Fruit fly (Drosophila melanogaster): ENCODE data around the gene nes.

Gene nes

DNA sequence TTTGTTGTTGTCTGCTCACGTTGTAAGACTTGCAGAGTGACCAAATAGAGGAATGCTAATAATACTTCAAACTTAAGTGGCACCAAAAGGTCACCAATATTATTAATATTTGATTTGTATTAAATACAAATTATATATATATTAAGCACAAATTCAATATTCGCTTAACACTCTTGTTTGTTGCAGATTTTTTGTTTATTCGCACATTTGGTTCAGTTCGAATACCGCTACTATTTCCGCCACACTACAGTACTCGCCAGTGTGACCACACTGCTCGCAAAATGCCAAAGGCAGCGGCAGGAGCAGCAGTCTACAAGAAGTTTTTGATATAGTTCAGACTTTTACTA, 3.6 kb upstream of the nes start, which contains the start of gene Max (continued):
- TF ChIP-seq CG18011 (GFP tag; optimal IDR thresholded peaks at IDR 0.05) (peak; percentile 34), slp2 (GFP tag; optimal IDR thresholded peaks at IDR 0.05) (no peak), sim (GFP tag; IDR thresholded peaks at IDR 0.05) (peak; percentile 51; the same call in 1 of the 2 replicates), CG4282 (GFP tag; optimal IDR thresholded peaks at IDR 0.05) (no peak), CG15011 (GFP tag; optimal IDR thresholded peaks at IDR 0.05) (no peak), grau (tag; optimal IDR thresholded peaks at IDR 0.05) (peak; percentile 77), Camta (GFP tag; optimal IDR thresholded peaks at IDR 0.05) (no peak), D19A (tag; optimal IDR thresholded peaks at IDR 0.05) (peak; percentile 66), CG8944 (GFP tag; optimal IDR thresholded peaks at IDR 0.05) (no peak), CG7271 (tag; optimal IDR thresholded peaks at IDR 0.05) (peak; percentile 44), CG17186 (GFP tag; optimal IDR thresholded peaks at IDR 0.05) (peak; percentile 24), Mrtf (GFP tag; IDR thresholded peaks at IDR 0.05) (peak; percentile 37; the same call in 1 of the 3 replicates), CG32532 (GFP tag; IDR thresholded peaks at IDR 0.05) (peak; percentile 84), Usf (GFP tag; optimal IDR thresholded peaks at IDR 0.05) (no peak), pfk (GFP tag; optimal IDR thresholded peaks at IDR 0.05) (no peak), CG34224 (GFP tag; IDR thresholded peaks at IDR 0.05; ENCODE audit: partially characterized antibody) (no peak), CG2678 (tag; optimal IDR thresholded peaks at IDR 0.05) (peak; percentile 80), Jarid2 (GFP tag; optimal IDR thresholded peaks at IDR 0.05) (no peak), Pdp1 (GFP tag; optimal IDR thresholded peaks at IDR 0.05) (peak in 1 of 2 experiments; percentile 8), Side (GFP tag; optimal IDR thresholded peaks at IDR 0.05) (no peak), gcm (GFP tag; optimal IDR thresholded peaks at IDR 0.05) (peak; percentile 66), CG31441 (GFP tag; IDR thresholded peaks at IDR 0.05) (peak; percentile 71), CG31224 (GFP tag; IDR thresholded peaks at IDR 0.05) (peak; percentile 47; the same call in 1 of the 2 replicates), fd96Cb (tag; optimal IDR thresholded peaks at IDR 0.05) (peak; percentile 56), en (GFP tag; optimal IDR thresholded peaks at IDR 0.05) (no peak), CG14050 (GFP tag; IDR thresholded peaks at IDR 0.05) (peak; percentile 46; the same call in 1 of the 3 replicates), wdn (GFP tag; IDR thresholded peaks at IDR 0.05) (no peak), HmgD (GFP tag; optimal IDR thresholded peaks at IDR 0.05) (no peak), CG13123 (GFP tag; optimal IDR thresholded peaks at IDR 0.05) (peak; percentile 52), crp (GFP tag; optimal IDR thresholded peaks at IDR 0.05) (peak in 1 of 2 experiments; percentile 31), chn (GFP tag; optimal IDR thresholded peaks at IDR 0.05) (peak; percentile 14), CG11695 (GFP tag; IDR thresholded peaks at IDR 0.05) (peak; percentile 58; the same call in 1 of the 3 replicates), Gsc (GFP tag; IDR thresholded peaks at IDR 0.05) (no peak), gfzf (GFP tag; optimal IDR thresholded peaks at IDR 0.05) (peak; percentile 76), sens-2 (GFP tag; IDR thresholded peaks at IDR 0.05) (0 out of 2 replicates have a peak, but pooled peaks have one; percentile 20), CG17612 (GFP tag; IDR thresholded peaks at IDR 0.05) (no peak), Hr3 (GFP tag; optimal IDR thresholded peaks at IDR 0.05) (peak; percentile 51), stc (GFP tag; IDR thresholded peaks at IDR 0.05) (peak; percentile 49; the same call in 1 of the 2 replicates), CG4360 (GFP tag; IDR thresholded peaks at IDR 0.05) (no peak), NC2β (GFP tag; optimal IDR thresholded peaks at IDR 0.05) (no peak), CG2889 (GFP tag; IDR thresholded peaks at IDR 0.05) (peak; percentile 54; the same call in 1 of the 3 replicates), hb (GFP tag; IDR thresholded peaks at IDR 0.05; ENCODE audit: partially characterized antibody) (no peak), CG6654 (GFP tag; optimal IDR thresholded peaks at IDR 0.05) (peak; percentile 26), gem (tag; optimal IDR thresholded peaks at IDR 0.05) (peak; percentile 84), gro (GFP tag; optimal IDR thresholded peaks at IDR 0.05) (no peak), CG15479 (GFP tag; optimal IDR thresholded peaks at IDR 0.05) (no peak), Dbx (GFP tag; IDR thresholded peaks at IDR 0.05) (peak; percentile 70; the same call in 2 of the 3 replicates), CG8359 (GFP tag; optimal IDR thresholded peaks at IDR 0.05; ENCODE audit: borderline replicate concordance) (no peak), CG12236 (GFP tag; optimal IDR thresholded peaks at IDR 0.05) (no peak), CG17802 (tag; optimal IDR thresholded peaks at IDR 0.05) (peak; percentile 45), E2f2 (GFP tag; IDR thresholded peaks at IDR 0.05) (peak; percentile 55; the same call in 1 of the 2 replicates)

Measured in whole organism, embryonic.